Fruit fly (Drosophila melanogaster) whole organism, embryonic: ENCODE data around the gene CG10874.

Experiments
- Atf-2 ChIP-seq: fragments of 200-800 bp; sonication (Bioruptor generic); optimal IDR thresholded peaks from 2 replicates; lab custom pipeline; 2016; ENCODE audit warnings: missing biosample characterization, missing genetic modification characterization
- Atf6 ChIP-seq: fragments of 200-800 bp; sonication (Bioruptor generic); IDR thresholded peaks from 2 replicates; pipeline ENCODE4 v1.3.6; 2022; ENCODE audit warnings: missing biosample characterization, missing genetic modification characterization
- BtbVII ChIP-seq: fragments of 200-800 bp; sonication (Bioruptor generic); optimal IDR thresholded peaks from 3 replicates; lab custom pipeline; 2017; ENCODE audit warnings: missing biosample characterization, mild to moderate bottlenecking, missing genetic modification characterization
- CG10431 ChIP-seq: fragments of 200-800 bp; sonication (Bioruptor generic); optimal IDR thresholded peaks from 3 replicates; lab custom pipeline; 2018; ENCODE audit warnings: missing biosample characterization, mild to moderate bottlenecking, missing genetic modification characterization
- CG12219 ChIP-seq: fragments of 200-800 bp; sonication (Bioruptor generic); optimal IDR thresholded peaks from 3 replicates; lab custom pipeline; 2018; ENCODE audit warnings: missing biosample characterization, mild to moderate bottlenecking, missing genetic modification characterization
- CG14710 ChIP-seq: fragments of 200-800 bp; sonication (Bioruptor generic); optimal IDR thresholded peaks from 3 replicates; lab custom pipeline; 2019; ENCODE audit warnings: missing biosample characterization, mild to moderate bottlenecking, missing genetic modification characterization, moderate library complexity
- CG1529 ChIP-seq: fragments of 200-800 bp; sonication (Bioruptor generic); optimal IDR thresholded peaks from 3 replicates; lab custom pipeline; 2018; ENCODE audit warnings: missing biosample characterization, missing genetic modification characterization
- CG16815 ChIP-seq: fragments of 200-800 bp; sonication (Bioruptor generic); optimal IDR thresholded peaks from 3 replicates; lab custom pipeline; 2017; ENCODE audit warnings: missing biosample characterization, mild to moderate bottlenecking, missing genetic modification characterization
- CG2875 ChIP-seq: fragments of 200-800 bp; sonication (Bioruptor generic); optimal IDR thresholded peaks from 2 replicates; lab custom pipeline; 2017; ENCODE audit warnings: missing biosample characterization, mild to moderate bottlenecking, missing genetic modification characterization, missing genetic modification reagents
- CG2889 ChIP-seq: fragments of 200-800 bp; sonication (Bioruptor generic); IDR thresholded peaks from 3 replicates; pipeline ENCODE4 v1.3.6; 2022; ENCODE audit warnings: missing biosample characterization, missing genetic modification characterization
- CG31365 ChIP-seq: fragments of 200-800 bp; sonication (Bioruptor generic); optimal IDR thresholded peaks from 2 replicates; lab custom pipeline; 2018; ENCODE audit warnings: missing biosample characterization, mild to moderate bottlenecking, missing genetic modification characterization
- CG31441 ChIP-seq: fragments of 200-800 bp; sonication (Bioruptor generic); IDR thresholded peaks from 2 replicates; pipeline ENCODE4 v1.3.6; 2022; ENCODE audit warnings: missing biosample characterization, missing genetic modification characterization
- CG3281 ChIP-seq: fragments of 200-800 bp; sonication (Bioruptor generic); optimal IDR thresholded peaks from 3 replicates; lab custom pipeline; 2017; ENCODE audit warnings: missing biosample characterization, mild to moderate bottlenecking, missing genetic modification characterization
- CG34376 ChIP-seq: fragments of 200-800 bp; sonication (Bioruptor generic); optimal IDR thresholded peaks from 2 replicates; lab custom pipeline; 2018; ENCODE audit warnings: missing biosample characterization, mild to moderate bottlenecking, missing genetic modification characterization
- CG4328 ChIP-seq: fragments of 200-800 bp; sonication (Bioruptor generic); optimal IDR thresholded peaks from 3 replicates; lab custom pipeline; 2017; ENCODE audit warnings: missing biosample characterization, missing genetic modification reagents, missing genetic modification characterization
- CG4854 ChIP-seq: fragments of 200-800 bp; sonication (Bioruptor generic); optimal IDR thresholded peaks from 2 replicates; lab custom pipeline; 2016; ENCODE audit warnings: missing biosample characterization, missing genetic modification characterization, inconsistent platforms
- CG5245 ChIP-seq: fragments of 200-800 bp; sonication (Bioruptor generic); optimal IDR thresholded peaks from 3 replicates; lab custom pipeline; 2016; ENCODE audit warnings: missing biosample characterization, missing genetic modification characterization
- CG7357 ChIP-seq: fragments of 200-800 bp; sonication (Bioruptor generic); IDR thresholded peaks from 3 replicates; pipeline ENCODE4 v1.3.6; 2022; ENCODE audit warnings: missing biosample characterization, missing genetic modification characterization
- CG8089 ChIP-seq: fragments of 200-800 bp; sonication (Bioruptor generic); optimal IDR thresholded peaks from 3 replicates; lab custom pipeline; 2016; ENCODE audit warnings: missing biosample characterization, missing genetic modification characterization
- CG8359 ChIP-seq: fragments of 200-800 bp; sonication (Bioruptor generic); optimal IDR thresholded peaks from 2 replicates; lab custom pipeline; 2017; ENCODE audit warnings: missing biosample characterization, mild to moderate bottlenecking, missing genetic modification characterization, borderline replicate concordance
- CG9727 ChIP-seq: fragments of 200-800 bp; sonication (Bioruptor generic); optimal IDR thresholded peaks from 3 replicates; lab custom pipeline; 2017; ENCODE audit warnings: missing biosample characterization, mild to moderate bottlenecking, missing genetic modification characterization
- D19B ChIP-seq: fragments of 200-800 bp; sonication (Bioruptor generic); optimal IDR thresholded peaks from 2 replicates; lab custom pipeline; 2017; ENCODE audit warnings: missing biosample characterization, mild to moderate bottlenecking, missing genetic modification characterization
- Dbx ChIP-seq: fragments of 200-800 bp; sonication (Bioruptor generic); IDR thresholded peaks from 3 replicates; pipeline ENCODE4 v1.3.6; 2022; ENCODE audit warnings: missing biosample characterization, missing genetic modification characterization
- Dll ChIP-seq: fragments of 200-800 bp; sonication (Bioruptor generic); IDR thresholded peaks from 4 replicates; pipeline ENCODE4 v1.3.6; 2022; ENCODE audit warnings: missing biosample characterization, missing genetic modification characterization; ENCODE audit not compliant: partially characterized antibody
- Fer2 ChIP-seq: fragments of 200-800 bp; sonication (Bioruptor generic); optimal IDR thresholded peaks from 2 replicates; lab custom pipeline; 2018; ENCODE audit warnings: missing biosample characterization, mild to moderate bottlenecking, missing genetic modification characterization, moderate library complexity
- H15 ChIP-seq: fragments of 200-800 bp; sonication (Bioruptor generic); IDR thresholded peaks from 3 replicates; pipeline ENCODE4 v1.3.6; 2022; ENCODE audit warnings: missing biosample characterization, missing genetic modification characterization
- HLH3B ChIP-seq: fragments of 200-800 bp; sonication (Bioruptor generic); IDR thresholded peaks from 2 replicates; pipeline ENCODE4 v1.3.6; 2022; ENCODE audit warnings: missing biosample characterization, missing genetic modification characterization
- NC2β ChIP-seq: fragments of 200-800 bp; sonication (Bioruptor generic); optimal IDR thresholded peaks from 2 replicates; lab custom pipeline; 2016; ENCODE audit warnings: missing biosample characterization, missing genetic modification characterization
- abd-A ChIP-seq: fragments of 200-800 bp; sonication (Bioruptor generic); optimal IDR thresholded peaks from 3 replicates; lab custom pipeline; 2019; ENCODE audit warnings: missing biosample characterization, mild to moderate bottlenecking, missing genetic modification characterization, moderate library complexity
- ato ChIP-seq: fragments of 200-800 bp; sonication (Bioruptor generic); IDR thresholded peaks from 2 replicates; pipeline ENCODE4 v1.3.6; 2022; ENCODE audit warnings: missing biosample characterization, missing genetic modification characterization; ENCODE audit not compliant: partially characterized antibody
- bab2 ChIP-seq: fragments of 200-800 bp; sonication (Bioruptor generic); optimal IDR thresholded peaks from 2 replicates; lab custom pipeline; 2016; ENCODE audit warnings: missing biosample characterization, missing genetic modification characterization
- bsh ChIP-seq, 2 experiments: fragments of 200-800 bp; sonication (Bioruptor generic); optimal IDR thresholded peaks; 2 replicates each; lab custom pipeline; 2017 to 2018; ENCODE audit warnings: mild to moderate bottlenecking in 2 of 2, missing biosample characterization in 2 of 2, missing genetic modification characterization in 2 of 2, moderate library complexity in 1 of 2
- cas ChIP-seq: fragments of 200-800 bp; sonication (Bioruptor generic); IDR thresholded peaks from 2 replicates; pipeline ENCODE4 v1.3.6; 2022; ENCODE audit warnings: missing biosample characterization, missing genetic modification characterization
- chif ChIP-seq, 2 experiments: fragments of 200-800 bp; sonication (Bioruptor generic); optimal IDR thresholded peaks; 3 replicates each; lab custom pipeline; 2016; ENCODE audit warnings: missing biosample characterization in 2 of 2, missing genetic modification characterization in 2 of 2
- dan ChIP-seq: fragments of 200-800 bp; sonication (Bioruptor generic); IDR thresholded peaks from 2 replicates; pipeline ENCODE4 v1.3.6; 2022; ENCODE audit warnings: missing biosample characterization, missing genetic modification characterization
- dpn ChIP-seq, 2 experiments: fragments of 200-800 bp; sonication (Bioruptor generic); optimal IDR thresholded peaks; 3 replicates each; lab custom pipeline; 2016; ENCODE audit warnings: missing biosample characterization in 2 of 2, missing genetic modification characterization in 2 of 2
- exex ChIP-seq: fragments of 200-800 bp; sonication (Bioruptor generic); optimal IDR thresholded peaks from 4 replicates; lab custom pipeline; 2018; ENCODE audit warnings: missing biosample characterization, mild to moderate bottlenecking, missing genetic modification characterization, moderate library complexity
- eyg ChIP-seq: fragments of 200-800 bp; sonication (Bioruptor generic); optimal IDR thresholded peaks from 3 replicates; lab custom pipeline; 2016; ENCODE audit warnings: missing biosample characterization, missing genetic modification characterization
- fd3F ChIP-seq: fragments of 200-800 bp; sonication (Bioruptor generic); optimal IDR thresholded peaks from 2 replicates; lab custom pipeline; 2018; ENCODE audit warnings: missing biosample characterization, mild to moderate bottlenecking, missing genetic modification characterization, moderate library complexity
- gem ChIP-seq: fragments of 200-800 bp; sonication (Bioruptor generic); optimal IDR thresholded peaks from 2 replicates; lab custom pipeline; 2019; ENCODE audit warnings: missing biosample characterization, mild to moderate bottlenecking, missing genetic modification characterization, moderate library complexity
- her ChIP-seq: fragments of 200-800 bp; sonication (Bioruptor generic); optimal IDR thresholded peaks from 2 replicates; lab custom pipeline; 2016; ENCODE audit warnings: missing biosample characterization, missing genetic modification characterization
- luna ChIP-seq: fragments of 200-800 bp; sonication (Bioruptor generic); optimal IDR thresholded peaks from 2 replicates; lab custom pipeline; 2016; ENCODE audit warnings: missing biosample characterization, missing genetic modification characterization
- maf-S ChIP-seq: fragments of 200-800 bp; sonication (Bioruptor generic); optimal IDR thresholded peaks from 2 replicates; lab custom pipeline; 2016; ENCODE audit warnings: missing biosample characterization, missing genetic modification characterization
- mld ChIP-seq: fragments of 200-800 bp; sonication (Bioruptor generic); IDR thresholded peaks from 3 replicates; pipeline ENCODE4 v1.3.6; 2022; ENCODE audit warnings: missing biosample characterization, missing genetic modification characterization; ENCODE audit not compliant: partially characterized antibody
- pho ChIP-seq: fragments of 200-800 bp; sonication (Bioruptor generic); optimal IDR thresholded peaks from 2 replicates; lab custom pipeline; 2016; ENCODE audit warnings: missing biosample characterization, missing genetic modification characterization
- tgo ChIP-seq: fragments of 200-800 bp; sonication (Bioruptor generic); IDR thresholded peaks from 3 replicates; pipeline ENCODE4 v1.3.6; 2022; ENCODE audit warnings: missing biosample characterization, missing genetic modification characterization
- tin ChIP-seq: fragments of 200-800 bp; sonication (Bioruptor generic); optimal IDR thresholded peaks from 3 replicates; lab custom pipeline; 2016; ENCODE audit warnings: missing biosample characterization, missing genetic modification characterization
- trh ChIP-seq: fragments of 200-800 bp; sonication (Bioruptor generic); optimal IDR thresholded peaks from 2 replicates; lab custom pipeline; 2016; ENCODE audit warnings: missing biosample characterization, missing genetic modification characterization
- unpg ChIP-seq: fragments of 200-800 bp; sonication (Bioruptor generic); optimal IDR thresholded peaks from 3 replicates; lab custom pipeline; 2018; ENCODE audit warnings: missing biosample characterization, mild to moderate bottlenecking, missing genetic modification characterization, moderate library complexity
- wdn ChIP-seq: fragments of 200-800 bp; sonication (Bioruptor generic); IDR thresholded peaks from 2 replicates; pipeline ENCODE4 v1.3.6; 2022; ENCODE audit warnings: missing biosample characterization, missing genetic modification characterization

The CG10874 gene

dm6 chr2L:2147208-2147607, 45.0 kb downstream of the CG10874 start, which contains the start of the genes CG11723 and Tbcd (continued):
- TF ChIP-seq her (GFP tag; lab: Kevin White, UChicago) (peak; percentile 89), pho (GFP tag; lab: Kevin White, UChicago) (peak; percentile 87), CG1529 (GFP tag; lab: Kevin White, UChicago) (no peak), exex (tag; lab: Kevin White, UChicago) (no peak), tin (GFP tag; lab: Kevin White, UChicago) (peak; percentile 86), CG34376 (GFP tag; lab: Kevin White, UChicago) (peak; percentile 62), tgo (GFP tag; lab: Robert Waterston, UW) (peak; percentile 95), eyg (peak; percentile 81), HLH3B (GFP tag; lab: Robert Waterston, UW) (peak; percentile 93), BtbVII (GFP tag; lab: Kevin White, UChicago) (no peak), CG4328 (GFP tag; lab: Kevin White, UChicago) (no peak), CG14710 (peak; percentile 89), CG31441 (GFP tag; lab: Robert Waterston, UW) (no peak), CG12219 (GFP tag; lab: Kevin White, UChicago) (peak; percentile 80), unpg (GFP tag; lab: Kevin White, UChicago) (peak; percentile 91), CG5245 (GFP tag; lab: Kevin White, UChicago) (peak; percentile 72), CG10431 (GFP tag; lab: Kevin White, UChicago) (peak; percentile 46), chif (GFP tag; optimal IDR thresholded peaks at IDR 0.05; lab: Kevin White, UChicago) (peak; percentile 62 to 89), CG8089 (GFP tag; lab: Kevin White, UChicago) (peak; percentile 87), mld (GFP tag; lab: Robert Waterston, UW) (no peak), dpn (GFP tag; optimal IDR thresholded peaks at IDR 0.05; lab: Kevin White, UChicago) (peak; percentile 88), Dll (GFP tag; lab: Robert Waterston, UW) (peak; percentile 60; the same call in 2 of the 4 replicates), CG2875 (GFP tag; lab: Kevin White, UChicago) (peak; percentile 69), cas (peak; percentile 81), CG9727 (GFP tag; lab: Kevin White, UChicago) (peak; percentile 85), Fer2 (tag; lab: Kevin White, UChicago) (peak; percentile 75), H15 (peak; percentile 95), bab2 (peak; percentile 92), CG3281 (GFP tag; lab: Kevin White, UChicago) (no peak), CG8359 (GFP tag; lab: Kevin White, UChicago) (peak; percentile 48), maf-S (peak; percentile 73), Atf-2 (peak; percentile 83), CG2889 (GFP tag; lab: Robert Waterston, UW) (peak; percentile 87), luna (GFP tag; lab: Kevin White, UChicago) (peak; percentile 57), Atf6 (GFP tag; lab: Robert Waterston, UW) (peak; percentile 94), trh (GFP tag; lab: Kevin White, UChicago) (peak; percentile 48), bsh (GFP tag; optimal IDR thresholded peaks at IDR 0.05; lab: Kevin White, UChicago) (peak; percentile 48 to 88), wdn (GFP tag; lab: Robert Waterston, UW) (peak; percentile 84), gem (tag; lab: Kevin White, UChicago) (peak; percentile 94), NC2β (GFP tag; lab: Kevin White, UChicago) (peak; percentile 79), D19B (GFP tag; lab: Kevin White, UChicago) (peak; percentile 69), dan (peak; percentile 70), CG16815 (GFP tag; lab: Kevin White, UChicago) (peak; percentile 78), ato (GFP tag; lab: Robert Waterston, UW) (0 out of 2 replicates have a peak, but pooled peaks have one; percentile 30), CG31365 (no peak), CG7357 (GFP tag; lab: Robert Waterston, UW) (peak; percentile 84), fd3F (GFP tag; lab: Kevin White, UChicago) (peak; percentile 86), CG4854 (GFP tag; lab: Kevin White, UChicago) (peak; percentile 68), abd-A (no peak), Dbx (GFP tag; lab: Robert Waterston, UW) (peak; percentile 87)
